Fruit fly (Drosophila melanogaster) whole organism: Measurements from ENCODE around the gene Pvf2.

Experiments used
- CG8478 ChIP-seq: fragments of >200 bp; optimal IDR thresholded peaks from 2 replicates; lab custom pipeline; 2018; ENCODE audit warnings: inconsistent platforms
- pan ChIP-seq: fragments of >200 bp; optimal IDR thresholded peaks from 2 replicates; lab custom pipeline; 2017

- TF ChIP-seq pan (lab: Kevin White, UChicago) (no peak), CG8478 (lab: Kevin White, UChicago) (no peak)
Measured at dm6 chr2L:7094303-7094702, 9.9 kb upstream of the Pvf2 start.
